Fruit fly (Drosophila melanogaster) whole organism, embryonic: Measurements from ENCODE around the gene TyrRS.
A peak's percentile ranks its signal among the peaks of the same experiment; 100 is the strongest.

ENCODE experiments used
- ATbp ChIP-seq: fragments of 200-800 bp; sonication (Bioruptor generic); optimal IDR thresholded peaks from 2 replicates; lab custom pipeline; 2017; ENCODE audit warnings: missing biosample characterization, mild to moderate bottlenecking, missing genetic modification characterization, missing genetic modification reagents
- CG1024 ChIP-seq: fragments of 200-800 bp; sonication (Bioruptor generic); IDR thresholded peaks from 2 replicates; pipeline ENCODE4 v1.3.6; 2022; ENCODE audit warnings: missing biosample characterization, missing genetic modification characterization
- CG12744 ChIP-seq: fragments of 200-800 bp; sonication (Bioruptor generic); optimal IDR thresholded peaks from 2 replicates; lab custom pipeline; 2016; ENCODE audit warnings: missing biosample characterization, missing genetic modification characterization
- CG14860 ChIP-seq: fragments of 200-800 bp; sonication (Bioruptor generic); IDR thresholded peaks from 3 replicates; pipeline ENCODE4 v1.3.6; 2022; ENCODE audit warnings: missing biosample characterization, missing genetic modification characterization; ENCODE audit not compliant: partially characterized antibody
- CG15479 ChIP-seq: fragments of 200-800 bp; sonication (Bioruptor generic); optimal IDR thresholded peaks from 3 replicates; lab custom pipeline; 2019; ENCODE audit warnings: missing biosample characterization, mild to moderate bottlenecking, missing genetic modification characterization, moderate library complexity
- CG15696 ChIP-seq: fragments of 200-800 bp; sonication (Bioruptor generic); optimal IDR thresholded peaks from 2 replicates; lab custom pipeline; 2019; ENCODE audit warnings: missing biosample characterization, mild to moderate bottlenecking, missing genetic modification characterization, moderate library complexity
- CG17359 ChIP-seq: fragments of 200-800 bp; sonication (Bioruptor generic); optimal IDR thresholded peaks from 3 replicates; lab custom pipeline; 2018; ENCODE audit warnings: missing biosample characterization, mild to moderate bottlenecking, missing genetic modification characterization, moderate library complexity
- CG17802 ChIP-seq: fragments of 200-800 bp; sonication (Bioruptor generic); optimal IDR thresholded peaks from 2 replicates; lab custom pipeline; 2018; ENCODE audit warnings: missing biosample characterization, mild to moderate bottlenecking, missing genetic modification characterization, moderate library complexity
- CG1792 ChIP-seq: fragments of 200-800 bp; sonication (Bioruptor generic); optimal IDR thresholded peaks from 2 replicates; lab custom pipeline; 2016; ENCODE audit warnings: missing biosample characterization, missing genetic modification characterization
- CG18599 ChIP-seq: fragments of 200-800 bp; sonication (Bioruptor generic); optimal IDR thresholded peaks from 3 replicates; lab custom pipeline; 2017; ENCODE audit warnings: missing biosample characterization, missing genetic modification characterization, mild to moderate bottlenecking, moderate library complexity, missing genetic modification reagents
- CG2199 ChIP-seq: fragments of 200-800 bp; sonication (Bioruptor generic); IDR thresholded peaks from 3 replicates; pipeline ENCODE4 v1.3.6; 2022; ENCODE audit warnings: missing biosample characterization, missing genetic modification characterization
- CG3163 ChIP-seq: fragments of 200-800 bp; sonication (Bioruptor generic); optimal IDR thresholded peaks from 3 replicates; lab custom pipeline; 2016; ENCODE audit warnings: missing biosample characterization, missing genetic modification characterization
- CG34422 ChIP-seq: fragments of 200-800 bp; sonication (Bioruptor generic); IDR thresholded peaks from 3 replicates; pipeline ENCODE4 v1.3.6; 2022; ENCODE audit warnings: missing biosample characterization, missing genetic modification characterization
- CG4282 ChIP-seq: fragments of 200-800 bp; sonication (Bioruptor generic); optimal IDR thresholded peaks from 2 replicates; lab custom pipeline; 2016; ENCODE audit warnings: missing biosample characterization, missing genetic modification characterization
- CG4360 ChIP-seq: fragments of 200-800 bp; sonication (Bioruptor generic); IDR thresholded peaks from 2 replicates; pipeline ENCODE4 v1.3.6; 2022; ENCODE audit warnings: missing biosample characterization, missing genetic modification characterization
- CG8290 ChIP-seq, 3 experiments: fragments of 200-800 bp; sonication (Bioruptor generic); optimal IDR thresholded peaks; 2 replicates each; lab custom pipeline; 2016 to 2019; ENCODE audit warnings: missing biosample characterization in 3 of 3, missing genetic modification characterization in 3 of 3, mild to moderate bottlenecking in 2 of 3, moderate library complexity in 1 of 3
- CG8944 ChIP-seq: fragments of 200-800 bp; sonication (Bioruptor generic); optimal IDR thresholded peaks from 3 replicates; lab custom pipeline; 2016; ENCODE audit warnings: missing biosample characterization, missing genetic modification characterization
- CG9932 ChIP-seq: fragments of 200-800 bp; sonication (Bioruptor generic); IDR thresholded peaks from 2 replicates; pipeline ENCODE4 v1.3.6; 2022; ENCODE audit warnings: missing biosample characterization, missing genetic modification characterization
- Dip2 ChIP-seq: fragments of 200-800 bp; sonication (Bioruptor generic); IDR thresholded peaks from 2 replicates; pipeline ENCODE4 v1.3.6; 2022; ENCODE audit warnings: missing biosample characterization, missing genetic modification characterization
- Dref ChIP-seq: fragments of 200-800 bp; sonication (Bioruptor generic); IDR thresholded peaks from 2 replicates; pipeline ENCODE4 v1.3.6; 2022; ENCODE audit warnings: missing biosample characterization, missing genetic modification characterization
- Elba2 ChIP-seq: fragments of 200-800 bp; sonication (Bioruptor generic); optimal IDR thresholded peaks from 3 replicates; lab custom pipeline; 2016; ENCODE audit warnings: missing biosample characterization, missing genetic modification characterization
- HHEX ChIP-seq: fragments of 200-800 bp; sonication (Bioruptor generic); optimal IDR thresholded peaks from 3 replicates; lab custom pipeline; 2017; ENCODE audit warnings: missing biosample characterization, mild to moderate bottlenecking, missing genetic modification characterization, missing genetic modification reagents
- MBD-R2 ChIP-seq: fragments of 200-800 bp; sonication (Bioruptor generic); IDR thresholded peaks from 2 replicates; pipeline ENCODE4 v1.3.6; 2022; ENCODE audit warnings: missing biosample characterization, missing genetic modification characterization
- NFAT ChIP-seq: fragments of 200-800 bp; sonication (Bioruptor generic); IDR thresholded peaks from 2 replicates; pipeline ENCODE4 v1.3.6; 2022; ENCODE audit warnings: missing biosample characterization, missing genetic modification characterization
- Six4 ChIP-seq: fragments of 200-800 bp; sonication (Bioruptor generic); optimal IDR thresholded peaks from 2 replicates; lab custom pipeline; 2016; ENCODE audit warnings: missing biosample characterization, missing genetic modification characterization
- Sox100B ChIP-seq: fragments of 200-800 bp; sonication (Bioruptor generic); optimal IDR thresholded peaks from 3 replicates; lab custom pipeline; 2018; ENCODE audit warnings: missing biosample characterization, mild to moderate bottlenecking, missing genetic modification characterization
- al ChIP-seq: fragments of 200-800 bp; sonication (Bioruptor generic); IDR thresholded peaks from 2 replicates; pipeline ENCODE4 v1.3.6; 2022; ENCODE audit warnings: missing biosample characterization, missing genetic modification characterization
- bbx ChIP-seq: fragments of 200-800 bp; sonication (Bioruptor generic); IDR thresholded peaks from 2 replicates; pipeline ENCODE4 v1.3.6; 2022; ENCODE audit warnings: missing biosample characterization, missing genetic modification characterization; ENCODE audit not compliant: partially characterized antibody
- cad ChIP-seq: fragments of >200 bp; optimal IDR thresholded peaks from 2 replicates; lab custom pipeline; 2017; ENCODE audit warnings: missing biosample characterization, missing genetic modification characterization
- caup ChIP-seq: fragments of 200-800 bp; sonication (Bioruptor generic); optimal IDR thresholded peaks from 3 replicates; lab custom pipeline; 2017; ENCODE audit warnings: missing biosample characterization, mild to moderate bottlenecking, missing genetic modification characterization, moderate library complexity; ENCODE audit not compliant: severe bottlenecking
- cg ChIP-seq: fragments of 200-800 bp; sonication (Bioruptor generic); optimal IDR thresholded peaks from 3 replicates; lab custom pipeline; 2019; ENCODE audit warnings: missing biosample characterization, mild to moderate bottlenecking, missing genetic modification characterization, moderate library complexity
- chif ChIP-seq, 2 experiments: fragments of 200-800 bp; sonication (Bioruptor generic); optimal IDR thresholded peaks; 3 replicates each; lab custom pipeline; 2016; ENCODE audit warnings: missing biosample characterization in 2 of 2, missing genetic modification characterization in 2 of 2
- chinmo ChIP-seq: fragments of 200-800 bp; sonication (Bioruptor generic); IDR thresholded peaks from 4 replicates; pipeline ENCODE4 v1.3.6; 2022; ENCODE audit warnings: missing biosample characterization, missing genetic modification characterization; ENCODE audit not compliant: partially characterized antibody
- crp ChIP-seq, 2 experiments: fragments of 200-800 bp; sonication (Bioruptor generic); optimal IDR thresholded peaks; 2 replicates in 1 of 2; 3 replicates in 1 of 2; lab custom pipeline; 2017; ENCODE audit warnings: missing biosample characterization in 2 of 2, missing genetic modification characterization in 2 of 2, mild to moderate bottlenecking in 1 of 2, moderate library complexity in 1 of 2
- danr ChIP-seq: fragments of 200-800 bp; sonication (Bioruptor generic); IDR thresholded peaks from 2 replicates; pipeline ENCODE4 v1.3.6; 2022; ENCODE audit warnings: missing biosample characterization, missing genetic modification characterization
- fd64A ChIP-seq: fragments of 200-800 bp; sonication (Bioruptor generic); optimal IDR thresholded peaks from 3 replicates; lab custom pipeline; 2018; ENCODE audit warnings: missing biosample characterization, mild to moderate bottlenecking, missing genetic modification characterization
- gro ChIP-seq: fragments of 200-800 bp; sonication (Bioruptor generic); optimal IDR thresholded peaks from 2 replicates; lab custom pipeline; 2016; ENCODE audit warnings: missing biosample characterization, missing genetic modification characterization
- gsb-n ChIP-seq: fragments of 200-800 bp; sonication (Bioruptor generic); optimal IDR thresholded peaks from 3 replicates; lab custom pipeline; 2018; ENCODE audit warnings: missing biosample characterization, mild to moderate bottlenecking, missing genetic modification characterization
- kni ChIP-seq: fragments of 200-800 bp; sonication (Bioruptor generic); optimal IDR thresholded peaks from 3 replicates; lab custom pipeline; 2017; ENCODE audit warnings: mild to moderate bottlenecking, missing biosample characterization, missing genetic modification reagents, missing genetic modification characterization
- nerfin-1 ChIP-seq: fragments of 200-800 bp; sonication (Bioruptor generic); optimal IDR thresholded peaks from 3 replicates; lab custom pipeline; 2019; ENCODE audit warnings: missing biosample characterization, mild to moderate bottlenecking, missing genetic modification characterization, moderate library complexity
- oc ChIP-seq: fragments of 200-800 bp; sonication (Bioruptor generic); optimal IDR thresholded peaks from 2 replicates; lab custom pipeline; 2018; ENCODE audit warnings: missing biosample characterization, mild to moderate bottlenecking, missing genetic modification characterization, moderate library complexity
- rib ChIP-seq: fragments of 200-800 bp; sonication (Bioruptor generic); IDR thresholded peaks from 2 replicates; pipeline ENCODE4 v1.3.6; 2022; ENCODE audit warnings: missing biosample characterization, missing genetic modification characterization
- salm ChIP-seq: fragments of 200-800 bp; sonication (Bioruptor generic); optimal IDR thresholded peaks from 2 replicates; lab custom pipeline; 2018; ENCODE audit warnings: missing biosample characterization, mild to moderate bottlenecking, missing genetic modification characterization
- vfl ChIP-seq: fragments of 200-800 bp; sonication (Bioruptor generic); optimal IDR thresholded peaks from 2 replicates; lab custom pipeline; 2016; ENCODE audit warnings: missing biosample characterization, missing genetic modification characterization
- yki ChIP-seq: fragments of >200 bp; optimal IDR thresholded peaks from 3 replicates; lab custom pipeline; 2018
- zen ChIP-seq: fragments of 200-800 bp; sonication (Bioruptor generic); optimal IDR thresholded peaks from 3 replicates; lab custom pipeline; 2018; ENCODE audit warnings: missing biosample characterization, mild to moderate bottlenecking, missing genetic modification characterization, moderate library complexity
- zf30C ChIP-seq: fragments of 200-800 bp; sonication (Bioruptor generic); optimal IDR thresholded peaks from 3 replicates; lab custom pipeline; 2018; ENCODE audit warnings: missing biosample characterization, mild to moderate bottlenecking, missing genetic modification characterization

TyrRS gene

dm6 chr3L:16411566-16411965 is 7.5 kb downstream of the TyrRS start, which contains the start of gene fax (continued):
- peak; percentile 45; the same call in 1 of the 2 replicates for TF ChIP-seq MBD-R2 (GFP tag; lab: Robert Waterston, UW)
- TF ChIP-seq CG1792 (GFP tag; lab: Kevin White, UChicago): no peak
- TF ChIP-seq Six4: peak; percentile 58
- TF ChIP-seq Dip2 (GFP tag; lab: Robert Waterston, UW): no peak
- TF ChIP-seq HHEX: no peak
- TF ChIP-seq CG15479 (GFP tag; lab: Kevin White, UChicago): peak; percentile 77
- no peak; the same call in 2 of the 3 replicates for TF ChIP-seq CG2199 (GFP tag; lab: Robert Waterston, UW)
- no peak for TF ChIP-seq danr (GFP tag; lab: Robert Waterston, UW)
- TF ChIP-seq salm (tag; lab: Kevin White, UChicago): no peak
- TF ChIP-seq nerfin-1 (tag; lab: Kevin White, UChicago): peak; percentile 45
- TF ChIP-seq CG9932 (GFP tag; lab: Robert Waterston, UW): no peak
- TF ChIP-seq CG15696 (tag; lab: Kevin White, UChicago): no peak
- no peak for TF ChIP-seq oc (tag; lab: Kevin White, UChicago)
- TF ChIP-seq CG1024 (GFP tag; lab: Robert Waterston, UW): no peak
- peak; percentile 36 for TF ChIP-seq zen (tag; lab: Kevin White, UChicago)
- peak; percentile 14 for TF ChIP-seq CG4282 (GFP tag; lab: Kevin White, UChicago)
- TF ChIP-seq Sox100B (GFP tag; lab: Kevin White, UChicago): no peak
- TF ChIP-seq fd64A (GFP tag; lab: Kevin White, UChicago): no peak
- TF ChIP-seq crp (GFP tag; optimal IDR thresholded peaks at IDR 0.05; lab: Kevin White, UChicago): no peak
- TF ChIP-seq CG17802: no peak
- peak; percentile 44 for TF ChIP-seq gro (GFP tag; lab: Kevin White, UChicago)
- peak; percentile 48 for TF ChIP-seq CG18599 (GFP tag; lab: Kevin White, UChicago)
- TF ChIP-seq vfl: no peak
- no peak for TF ChIP-seq ATbp
- TF ChIP-seq caup (GFP tag; lab: Kevin White, UChicago): peak; percentile 34
- peak in 1 of 2 experiments; percentile 5 for TF ChIP-seq chif (GFP tag; optimal IDR thresholded peaks at IDR 0.05; lab: Kevin White, UChicago)
- TF ChIP-seq al (GFP tag; lab: Robert Waterston, UW): no peak
- TF ChIP-seq CG34422 (GFP tag; lab: Robert Waterston, UW): peak; percentile 66; the same call in 1 of the 3 replicates
- peak; percentile 19; the same call in 1 of the 2 replicates for TF ChIP-seq Dref
- TF ChIP-seq CG8290 (GFP tag; optimal IDR thresholded peaks at IDR 0.05; lab: Kevin White, UChicago): peak; percentile 52
- TF ChIP-seq CG8290 (tag; optimal IDR thresholded peaks at IDR 0.05; lab: Kevin White, UChicago): peak; percentile 71 to 78

dm6 chr3L:16410234-16411119 is 8.6 kb downstream of the TyrRS start:
- TF ChIP-seq chinmo (GFP tag; lab: Robert Waterston, UW) (peak; percentile 57; the same call in 1 of the 4 replicates), NFAT (GFP tag; lab: Robert Waterston, UW) (0 out of 2 replicates have a peak, but pooled peaks have one; percentile 36), CG12744 (GFP tag; lab: Kevin White, UChicago) (no peak), kni (GFP tag; lab: Kevin White, UChicago) (peak; percentile 53), cg (GFP tag; lab: Kevin White, UChicago) (peak; percentile 87), rib (GFP tag; lab: Robert Waterston, UW) (peak; percentile 61; the same call in 1 of the 2 replicates), zf30C (peak; percentile 76), CG17359 (tag; lab: Kevin White, UChicago) (no peak), zen (tag; lab: Kevin White, UChicago) (peak; percentile 78), cad (GFP tag; lab: Kevin White, UChicago) (peak; percentile 63), CG8944 (GFP tag; lab: Kevin White, UChicago) (no peak), CG14860 (GFP tag; lab: Robert Waterston, UW) (no peak), CG3163 (GFP tag; lab: Kevin White, UChicago) (no peak), Elba2 (no peak), fd64A (GFP tag; lab: Kevin White, UChicago) (no peak), CG4360 (peak; percentile 23; the same call in 1 of the 2 replicates), CG34422 (GFP tag; lab: Robert Waterston, UW) (peak; percentile 29; the same call in 1 of the 3 replicates), gsb-n (no peak), yki (lab: Kevin White, UChicago) (peak; percentile 21), bbx (GFP tag; lab: Robert Waterston, UW) (0 out of 2 replicates have a peak, but pooled peaks have one; percentile 14)
